Fruit fly (Drosophila melanogaster) whole organism, embryonic: Measurements from ENCODE around the gene CG6443.

ENCODE experiments used
- Adf1 ChIP-seq: fragments of 200-800 bp; sonication (Bioruptor generic); IDR thresholded peaks from 2 replicates; pipeline ENCODE4 v1.3.6; 2022; ENCODE audit warnings: missing biosample characterization, missing genetic modification characterization
- Blimp-1 ChIP-seq: fragments of 200-800 bp; sonication (Bioruptor generic); optimal IDR thresholded peaks from 3 replicates; lab custom pipeline; 2018; ENCODE audit warnings: missing biosample characterization, missing genetic modification characterization, mild to moderate bottlenecking, moderate library complexity, missing genetic modification reagents
- CG10209 ChIP-seq: fragments of 200-800 bp; sonication (Bioruptor generic); optimal IDR thresholded peaks from 3 replicates; lab custom pipeline; 2017; ENCODE audit warnings: missing biosample characterization, mild to moderate bottlenecking, missing genetic modification characterization, missing genetic modification reagents
- CG10462 ChIP-seq: fragments of 200-800 bp; sonication (Bioruptor generic); optimal IDR thresholded peaks from 2 replicates; lab custom pipeline; 2016; ENCODE audit warnings: missing biosample characterization, missing genetic modification characterization
- CG10979 ChIP-seq: fragments of 200-800 bp; sonication (Bioruptor generic); optimal IDR thresholded peaks from 2 replicates; lab custom pipeline; 2018; ENCODE audit warnings: missing biosample characterization, mild to moderate bottlenecking, missing genetic modification characterization, moderate library complexity
- CG12236 ChIP-seq: fragments of 200-800 bp; sonication (Bioruptor generic); optimal IDR thresholded peaks from 2 replicates; lab custom pipeline; 2016; ENCODE audit warnings: missing biosample characterization, missing genetic modification characterization
- CG12769 ChIP-seq: fragments of 200-800 bp; sonication (Bioruptor generic); optimal IDR thresholded peaks from 2 replicates; lab custom pipeline; 2019; ENCODE audit warnings: missing biosample characterization, mild to moderate bottlenecking, missing genetic modification characterization, moderate library complexity
- CG12942 ChIP-seq: fragments of 200-800 bp; sonication (Bioruptor generic); optimal IDR thresholded peaks from 3 replicates; lab custom pipeline; 2016; ENCODE audit warnings: missing biosample characterization, missing genetic modification characterization
- CG14014 ChIP-seq: fragments of 200-800 bp; sonication (Bioruptor generic); IDR thresholded peaks from 2 replicates; pipeline ENCODE4 v1.3.6; 2022; ENCODE audit warnings: missing biosample characterization, missing genetic modification characterization
- CG14441 ChIP-seq: fragments of 200-800 bp; sonication (Bioruptor generic); IDR thresholded peaks from 2 replicates; pipeline ENCODE4 v1.3.6; 2022; ENCODE audit warnings: missing biosample characterization, missing genetic modification characterization
- CG16863 ChIP-seq: fragments of 200-800 bp; sonication (Bioruptor generic); optimal IDR thresholded peaks from 3 replicates; lab custom pipeline; 2016; ENCODE audit warnings: missing biosample characterization, missing genetic modification characterization
- CG2889 ChIP-seq: fragments of 200-800 bp; sonication (Bioruptor generic); IDR thresholded peaks from 3 replicates; pipeline ENCODE4 v1.3.6; 2022; ENCODE audit warnings: missing biosample characterization, missing genetic modification characterization
- CG3407 ChIP-seq: fragments of 200-800 bp; sonication (Bioruptor generic); optimal IDR thresholded peaks from 2 replicates; lab custom pipeline; 2018; ENCODE audit warnings: missing biosample characterization, mild to moderate bottlenecking, missing genetic modification characterization
- CG34376 ChIP-seq: fragments of 200-800 bp; sonication (Bioruptor generic); optimal IDR thresholded peaks from 2 replicates; lab custom pipeline; 2018; ENCODE audit warnings: missing biosample characterization, mild to moderate bottlenecking, missing genetic modification characterization
- CG43689 ChIP-seq: fragments of 200-800 bp; sonication (Bioruptor generic); IDR thresholded peaks from 2 replicates; pipeline ENCODE4 v1.3.6; 2022; ENCODE audit warnings: missing biosample characterization, missing genetic modification characterization
- CG4424 ChIP-seq: fragments of 200-800 bp; sonication (Bioruptor generic); optimal IDR thresholded peaks from 3 replicates; lab custom pipeline; 2016; ENCODE audit warnings: missing biosample characterization, missing genetic modification characterization
- CG5180 ChIP-seq: fragments of 200-800 bp; sonication (Bioruptor generic); optimal IDR thresholded peaks from 3 replicates; lab custom pipeline; 2017; ENCODE audit warnings: missing biosample characterization, missing genetic modification characterization, mild to moderate bottlenecking, moderate library complexity, missing genetic modification reagents
- CG7963 ChIP-seq: fragments of 200-800 bp; sonication (Bioruptor generic); IDR thresholded peaks from 3 replicates; pipeline ENCODE4 v1.3.6; 2022; ENCODE audit warnings: missing biosample characterization, missing genetic modification characterization; ENCODE audit not compliant: partially characterized antibody
- CG8478 ChIP-seq: fragments of >200 bp; optimal IDR thresholded peaks from 2 replicates; lab custom pipeline; 2018
- Camta ChIP-seq: fragments of 200-800 bp; sonication (Bioruptor generic); optimal IDR thresholded peaks from 2 replicates; lab custom pipeline; 2016; ENCODE audit warnings: missing biosample characterization, missing genetic modification characterization
- Dek ChIP-seq: fragments of 200-800 bp; sonication (Bioruptor generic); optimal IDR thresholded peaks from 3 replicates; lab custom pipeline; 2019; ENCODE audit warnings: missing biosample characterization, mild to moderate bottlenecking, missing genetic modification characterization, moderate library complexity
- Dip2 ChIP-seq: fragments of 200-800 bp; sonication (Bioruptor generic); IDR thresholded peaks from 2 replicates; pipeline ENCODE4 v1.3.6; 2022; ENCODE audit warnings: missing biosample characterization, missing genetic modification characterization
- Gug ChIP-seq: fragments of 200-800 bp; sonication (Bioruptor generic); IDR thresholded peaks from 4 replicates; pipeline ENCODE4 v1.3.6; 2022; ENCODE audit warnings: missing biosample characterization, missing genetic modification characterization
- Hr39 ChIP-seq: fragments of >200 bp; optimal IDR thresholded peaks from 2 replicates; lab custom pipeline; 2017
- Kr ChIP-seq: fragments of 200-800 bp; sonication (Bioruptor generic); optimal IDR thresholded peaks from 2 replicates; lab custom pipeline; 2017; ENCODE audit warnings: missing biosample characterization, mild to moderate bottlenecking, missing genetic modification characterization
- Lim3 ChIP-seq: fragments of 200-800 bp; sonication (Bioruptor generic); IDR thresholded peaks from 2 replicates; pipeline ENCODE4 v1.3.6; 2022; ENCODE audit warnings: missing biosample characterization, missing genetic modification characterization
- NK7.1 ChIP-seq: fragments of 200-800 bp; sonication (Bioruptor generic); optimal IDR thresholded peaks from 3 replicates; lab custom pipeline; 2016; ENCODE audit warnings: missing biosample characterization, missing genetic modification characterization
- Nf-YB ChIP-seq: fragments of 200-800 bp; sonication (Bioruptor generic); optimal IDR thresholded peaks from 3 replicates; lab custom pipeline; 2019; ENCODE audit warnings: missing biosample characterization, mild to moderate bottlenecking, missing genetic modification characterization, moderate library complexity
- Rfx ChIP-seq: fragments of 200-800 bp; sonication (Bioruptor generic); IDR thresholded peaks from 2 replicates; pipeline ENCODE4 v1.3.6; 2022; ENCODE audit warnings: missing biosample characterization, missing genetic modification characterization
- TFAM ChIP-seq: fragments of 200-800 bp; sonication (Bioruptor generic); optimal IDR thresholded peaks from 2 replicates; lab custom pipeline; 2017; ENCODE audit warnings: missing biosample characterization, missing genetic modification characterization, inconsistent platforms
- Taf1 ChIP-seq: fragments of 200-800 bp; sonication (Bioruptor generic); IDR thresholded peaks from 2 replicates; pipeline ENCODE4 v1.3.6; 2022; ENCODE audit warnings: missing biosample characterization, missing genetic modification characterization
- Trl ChIP-seq, 3 experiments: fragments of >200 bp in 2 of 3; fragments of 200-800 bp in 1 of 3; sonication (Bioruptor generic) in 1 of 3; optimal IDR thresholded peaks; 2 replicates in 1 of 3; 3 replicates in 2 of 3; lab custom pipeline; 2016 to 2017; ENCODE audit warnings: missing biosample characterization in 1 of 3, missing genetic modification characterization in 1 of 3
- al ChIP-seq: fragments of 200-800 bp; sonication (Bioruptor generic); IDR thresholded peaks from 2 replicates; pipeline ENCODE4 v1.3.6; 2022; ENCODE audit warnings: missing biosample characterization, missing genetic modification characterization
- bowl ChIP-seq: fragments of 200-800 bp; sonication (Bioruptor generic); IDR thresholded peaks from 2 replicates; pipeline ENCODE4 v1.3.6; 2022; ENCODE audit warnings: missing biosample characterization, missing genetic modification characterization
- dmrt99B ChIP-seq: fragments of 200-800 bp; sonication (Bioruptor generic); optimal IDR thresholded peaks from 2 replicates; lab custom pipeline; 2018; ENCODE audit warnings: missing biosample characterization, mild to moderate bottlenecking, missing genetic modification characterization, moderate library complexity
- fd102C ChIP-seq: fragments of 200-800 bp; sonication (Bioruptor generic); optimal IDR thresholded peaks from 2 replicates; lab custom pipeline; 2018; ENCODE audit warnings: missing biosample characterization, mild to moderate bottlenecking, missing genetic modification characterization, moderate library complexity
- kah ChIP-seq: fragments of 200-800 bp; sonication (Bioruptor generic); optimal IDR thresholded peaks from 2 replicates; lab custom pipeline; 2018; ENCODE audit warnings: missing biosample characterization, mild to moderate bottlenecking, missing genetic modification characterization
- lov ChIP-seq, 2 experiments: fragments of 200-800 bp in 1 of 2; fragments of >200 bp in 1 of 2; sonication (Bioruptor generic) in 1 of 2; IDR thresholded peaks in 1 of 2; optimal IDR thresholded peaks in 1 of 2; 2 replicates in 1 of 2; 3 replicates in 1 of 2; pipeline versions ENCODE4 v1.3.6 to Lab custom; 2017 to 2022; ENCODE audit warnings: missing biosample characterization in 1 of 2, missing genetic modification characterization in 1 of 2
- nau ChIP-seq: fragments of 200-800 bp; sonication (Bioruptor generic); optimal IDR thresholded peaks from 3 replicates; lab custom pipeline; 2017; ENCODE audit warnings: missing biosample characterization, mild to moderate bottlenecking, missing genetic modification characterization, missing genetic modification reagents
- pho ChIP-seq: fragments of 200-800 bp; sonication (Bioruptor generic); optimal IDR thresholded peaks from 2 replicates; lab custom pipeline; 2016; ENCODE audit warnings: missing biosample characterization, missing genetic modification characterization
- rib ChIP-seq: fragments of 200-800 bp; sonication (Bioruptor generic); IDR thresholded peaks from 2 replicates; pipeline ENCODE4 v1.3.6; 2022; ENCODE audit warnings: missing biosample characterization, missing genetic modification characterization
- row ChIP-seq: fragments of 200-800 bp; sonication (Bioruptor generic); IDR thresholded peaks from 3 replicates; pipeline ENCODE4 v1.3.6; 2022; ENCODE audit warnings: missing biosample characterization, missing genetic modification characterization
- sd ChIP-seq: fragments of 200-800 bp; sonication (Bioruptor generic); optimal IDR thresholded peaks from 3 replicates; lab custom pipeline; 2018; ENCODE audit warnings: missing biosample characterization, mild to moderate bottlenecking, missing genetic modification characterization, moderate library complexity
- tgo ChIP-seq: fragments of 200-800 bp; sonication (Bioruptor generic); IDR thresholded peaks from 3 replicates; pipeline ENCODE4 v1.3.6; 2022; ENCODE audit warnings: missing biosample characterization, missing genetic modification characterization
- tna ChIP-seq: fragments of 200-800 bp; sonication (Bioruptor generic); IDR thresholded peaks from 2 replicates; pipeline ENCODE4 v1.3.6; 2022; ENCODE audit warnings: missing biosample characterization, missing genetic modification characterization; ENCODE audit not compliant: partially characterized antibody
- ttk ChIP-seq: fragments of 200-800 bp; sonication (Bioruptor generic); IDR thresholded peaks from 2 replicates; pipeline ENCODE4 v2.1.2; 2022; ENCODE audit warnings: missing biosample characterization, missing genetic modification characterization
- tup ChIP-seq: fragments of 200-800 bp; sonication (Bioruptor generic); optimal IDR thresholded peaks from 2 replicates; lab custom pipeline; 2016; ENCODE audit warnings: missing biosample characterization, mild to moderate bottlenecking, missing genetic modification characterization, moderate library complexity
- twi ChIP-seq: fragments of 200-800 bp; optimal IDR thresholded peaks from 2 replicates; lab custom pipeline; 2019; ENCODE audit warnings: missing biosample characterization, mild to moderate bottlenecking, missing genetic modification characterization, moderate library complexity
- z ChIP-seq: fragments of 200-800 bp; sonication (Bioruptor generic); IDR thresholded peaks from 3 replicates; pipeline ENCODE4 v1.3.6; 2022; ENCODE audit warnings: missing biosample characterization, missing genetic modification characterization

Gene CG6443

dm6 chr2L:10736993-10737756 lies 8.4 kb downstream of the CG6443 start, which contains the start of the genes Vha16-5 and CG12299 (continued):
- peak; percentile 37 for TF ChIP-seq twi
- no peak for TF ChIP-seq Dip2 (GFP tag; lab: Robert Waterston, UW)
- no peak for TF ChIP-seq CG5180 (GFP tag; lab: Kevin White, UChicago)
- no peak for TF ChIP-seq kah (GFP tag; lab: Kevin White, UChicago)
- no peak for TF ChIP-seq nau (GFP tag; lab: Kevin White, UChicago)
- peak; percentile 87 for TF ChIP-seq CG4424 (GFP tag; lab: Kevin White, UChicago)
- TF ChIP-seq CG10209 (GFP tag; lab: Kevin White, UChicago) = peak; percentile 72
- TF ChIP-seq CG16863 (GFP tag; lab: Kevin White, UChicago) = peak; percentile 83
- peak; percentile 79 for TF ChIP-seq CG43689 (GFP tag; lab: Robert Waterston, UW)
- peak; percentile 86 for TF ChIP-seq CG12942 (GFP tag; lab: Kevin White, UChicago)
- no peak for TF ChIP-seq Hr39 (lab: Kevin White, UChicago)
- peak; percentile 92 for TF ChIP-seq pho (GFP tag; lab: Kevin White, UChicago)
- TF ChIP-seq bowl = peak; percentile 82
- no peak for TF ChIP-seq CG8478 (lab: Kevin White, UChicago)
- TF ChIP-seq NK7.1 = peak; percentile 53
- no peak for TF ChIP-seq dmrt99B (tag; lab: Kevin White, UChicago)
- TF ChIP-seq Adf1 (GFP tag; lab: Robert Waterston, UW) = peak; percentile 72
- TF ChIP-seq Lim3 (GFP tag; lab: Robert Waterston, UW) = peak; percentile 47; the same call in 1 of the 2 replicates
- TF ChIP-seq CG7963 (GFP tag; lab: Robert Waterston, UW) = peak; percentile 86
- no peak for TF ChIP-seq Camta (GFP tag; lab: Kevin White, UChicago)
- peak; percentile 88 for TF ChIP-seq ttk
- peak; percentile 55 for TF ChIP-seq Taf1 (GFP tag; lab: Robert Waterston, UW)
- TF ChIP-seq fd102C (GFP tag; lab: Kevin White, UChicago) = no peak
- peak; percentile 87 for TF ChIP-seq CG2889
- TF ChIP-seq TFAM = no peak
- TF ChIP-seq Blimp-1 = peak; percentile 84
- peak; percentile 83 for TF ChIP-seq CG10979
- TF ChIP-seq sd (tag; lab: Kevin White, UChicago) = no peak
- peak; percentile 88 for TF ChIP-seq CG14441 (GFP tag; lab: Robert Waterston, UW)
- no peak for TF ChIP-seq Nf-YB (GFP tag; lab: Kevin White, UChicago)
- no peak for TF ChIP-seq Kr (GFP tag; lab: Kevin White, UChicago)
- TF ChIP-seq Dek (tag; lab: Kevin White, UChicago) = peak; percentile 56
- peak; percentile 57; the same call in 1 of the 2 replicates for TF ChIP-seq rib (GFP tag; lab: Robert Waterston, UW)
- no peak for TF ChIP-seq lov (optimal IDR thresholded peaks at IDR 0.05; lab: Kevin White, UChicago)
- peak; percentile 93 for TF ChIP-seq lov (GFP tag; IDR thresholded peaks at IDR 0.05; lab: Robert Waterston, UW)
- TF ChIP-seq z (GFP tag; lab: Robert Waterston, UW) = no peak
- no peak for TF ChIP-seq Trl (optimal IDR thresholded peaks at IDR 0.05; lab: Kevin White, UChicago)
- TF ChIP-seq Trl (GFP tag; optimal IDR thresholded peaks at IDR 0.05; lab: Kevin White, UChicago) = peak; percentile 86
- TF ChIP-seq tup (GFP tag; lab: Kevin White, UChicago) = peak; percentile 77
- TF ChIP-seq tna (GFP tag; lab: Robert Waterston, UW) = peak; percentile 84
- peak; percentile 72 for TF ChIP-seq al (GFP tag; lab: Robert Waterston, UW)
- TF ChIP-seq CG12769 = no peak
- peak; percentile 44 for TF ChIP-seq CG34376 (GFP tag; lab: Kevin White, UChicago)
- TF ChIP-seq CG10462 (GFP tag; lab: Kevin White, UChicago) = peak; percentile 70
- TF ChIP-seq CG12236 = peak; percentile 56
- peak; percentile 83 for TF ChIP-seq row
- TF ChIP-seq CG14014 (GFP tag; lab: Robert Waterston, UW) = peak; percentile 80
- TF ChIP-seq tgo = peak; percentile 85
- TF ChIP-seq Gug (GFP tag; lab: Robert Waterston, UW) = peak; percentile 74; the same call in 3 of the 4 replicates
- peak; percentile 47 for TF ChIP-seq CG3407 (GFP tag; lab: Kevin White, UChicago)
- peak; percentile 96 for TF ChIP-seq Rfx
